Fruit fly (Drosophila melanogaster): ENCODE measurements around the gene y.
A peak's percentile ranks its signal among the peaks of the same experiment; 100 is the strongest.

The y gene

DNA sequence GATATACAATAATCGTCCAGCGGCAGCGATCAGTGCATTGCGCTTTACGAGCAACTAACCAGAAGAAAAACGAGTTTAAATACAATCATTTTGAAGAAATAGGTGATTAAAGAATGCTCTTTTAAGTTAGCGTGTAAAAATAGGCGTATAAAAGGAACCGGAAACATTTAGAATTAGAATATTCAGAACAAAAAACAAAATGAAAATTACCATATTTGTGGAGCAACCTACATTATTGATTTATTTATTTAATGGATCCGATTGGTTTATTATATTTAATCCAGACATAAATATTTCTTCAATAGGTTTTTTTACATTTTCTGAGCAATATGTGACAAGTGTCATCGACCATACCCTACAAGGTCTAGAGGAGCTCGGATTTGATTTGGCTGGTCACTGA is 22.0 kb downstream of the y start:
- TF ChIP-seq CG12605 (GFP tag; IDR thresholded peaks at IDR 0.05): no peak
- TF ChIP-seq rn (GFP tag; IDR thresholded peaks at IDR 0.05): no peak
- TF ChIP-seq CG10348 (GFP tag; IDR thresholded peaks at IDR 0.05): no peak
- TF ChIP-seq gl (tag; optimal IDR thresholded peaks at IDR 0.05): no peak
- peak; percentile 30 for TF ChIP-seq CG34367 (tag; optimal IDR thresholded peaks at IDR 0.05)
- TF ChIP-seq CG15710 (tag; optimal IDR thresholded peaks at IDR 0.05): peak; percentile 55
- peak; percentile 70 for TF ChIP-seq CG14655 (GFP tag; optimal IDR thresholded peaks at IDR 0.05)
- no peak for TF ChIP-seq Ets98B (GFP tag; IDR thresholded peaks at IDR 0.05)
- TF ChIP-seq CG32121 (GFP tag; IDR thresholded peaks at IDR 0.05): no peak
- no peak for TF ChIP-seq Pif1A (GFP tag; optimal IDR thresholded peaks at IDR 0.05)
- TF ChIP-seq CG4496 (GFP tag; IDR thresholded peaks at IDR 0.05): no peak
- TF ChIP-seq EcR (GFP tag; optimal IDR thresholded peaks at IDR 0.05): peak; percentile 21
- no peak for TF ChIP-seq fd96Ca (GFP tag; IDR thresholded peaks at IDR 0.05)
- TF ChIP-seq CG8159 (tag; optimal IDR thresholded peaks at IDR 0.05): peak; percentile 53
- TF ChIP-seq CG13204 (GFP tag; optimal IDR thresholded peaks at IDR 0.05): no peak
- TF ChIP-seq D1 (tag; optimal IDR thresholded peaks at IDR 0.05): no peak
- TF ChIP-seq CG8301 (tag; optimal IDR thresholded peaks at IDR 0.05): peak; percentile 49
- peak; percentile 51 for TF ChIP-seq CG9948 (tag; optimal IDR thresholded peaks at IDR 0.05)
- no peak for TF ChIP-seq Pif1B (GFP tag; optimal IDR thresholded peaks at IDR 0.05)
- peak; percentile 29 for TF ChIP-seq CG17806 (tag; optimal IDR thresholded peaks at IDR 0.05)

DNA sequence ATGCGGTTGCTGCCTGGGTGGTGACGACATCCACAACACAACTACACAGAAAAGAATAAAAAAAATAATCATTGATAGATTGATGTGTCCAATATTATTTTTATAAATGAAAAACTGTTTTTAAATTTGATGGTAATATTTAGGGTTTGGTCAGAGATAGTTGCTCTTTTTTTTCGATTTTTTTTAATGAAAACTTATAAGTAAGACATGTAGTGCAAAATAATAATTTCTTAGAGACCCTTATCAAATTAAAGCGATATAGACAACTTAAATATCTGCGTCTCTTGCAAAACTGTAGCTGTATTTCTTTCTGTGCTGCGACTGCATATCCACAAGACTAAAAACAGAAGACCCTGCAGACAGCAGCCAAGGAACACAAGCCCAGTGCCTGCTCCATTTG is 23.2 kb downstream of the y start:
- no peak for TF ChIP-seq Ets98B (GFP tag; IDR thresholded peaks at IDR 0.05)
- no peak for TF ChIP-seq CG4496 (GFP tag; IDR thresholded peaks at IDR 0.05)
- peak; percentile 67 for TF ChIP-seq CG17806 (tag; optimal IDR thresholded peaks at IDR 0.05)
- TF ChIP-seq CG34367 (tag; optimal IDR thresholded peaks at IDR 0.05): peak; percentile 43
- no peak for TF ChIP-seq CG10348 (GFP tag; IDR thresholded peaks at IDR 0.05)
- TF ChIP-seq CG9948 (tag; optimal IDR thresholded peaks at IDR 0.05): peak; percentile 64
- TF ChIP-seq Pif1A (GFP tag; optimal IDR thresholded peaks at IDR 0.05): no peak
- no peak for TF ChIP-seq Snoo (tag; optimal IDR thresholded peaks at IDR 0.05)
- TF ChIP-seq CG12605 (GFP tag; IDR thresholded peaks at IDR 0.05): no peak
- no peak for TF ChIP-seq rn (GFP tag; IDR thresholded peaks at IDR 0.05)
- no peak for TF ChIP-seq D1 (tag; optimal IDR thresholded peaks at IDR 0.05)
- TF ChIP-seq CG8159 (tag; optimal IDR thresholded peaks at IDR 0.05): peak; percentile 77
- peak; percentile 73 for TF ChIP-seq CG15710 (tag; optimal IDR thresholded peaks at IDR 0.05)
- no peak for TF ChIP-seq gl (tag; optimal IDR thresholded peaks at IDR 0.05)
- TF ChIP-seq Pif1B (GFP tag; optimal IDR thresholded peaks at IDR 0.05): no peak
- no peak for TF ChIP-seq CG8301 (tag; optimal IDR thresholded peaks at IDR 0.05)
- TF ChIP-seq CG13204 (GFP tag; optimal IDR thresholded peaks at IDR 0.05): no peak
- no peak for TF ChIP-seq EcR (GFP tag; optimal IDR thresholded peaks at IDR 0.05)
- TF ChIP-seq fd96Ca (GFP tag; IDR thresholded peaks at IDR 0.05): no peak
- TF ChIP-seq CG14655 (GFP tag; optimal IDR thresholded peaks at IDR 0.05): peak; percentile 49
- TF ChIP-seq CG32121 (GFP tag; IDR thresholded peaks at IDR 0.05): no peak

DNA sequence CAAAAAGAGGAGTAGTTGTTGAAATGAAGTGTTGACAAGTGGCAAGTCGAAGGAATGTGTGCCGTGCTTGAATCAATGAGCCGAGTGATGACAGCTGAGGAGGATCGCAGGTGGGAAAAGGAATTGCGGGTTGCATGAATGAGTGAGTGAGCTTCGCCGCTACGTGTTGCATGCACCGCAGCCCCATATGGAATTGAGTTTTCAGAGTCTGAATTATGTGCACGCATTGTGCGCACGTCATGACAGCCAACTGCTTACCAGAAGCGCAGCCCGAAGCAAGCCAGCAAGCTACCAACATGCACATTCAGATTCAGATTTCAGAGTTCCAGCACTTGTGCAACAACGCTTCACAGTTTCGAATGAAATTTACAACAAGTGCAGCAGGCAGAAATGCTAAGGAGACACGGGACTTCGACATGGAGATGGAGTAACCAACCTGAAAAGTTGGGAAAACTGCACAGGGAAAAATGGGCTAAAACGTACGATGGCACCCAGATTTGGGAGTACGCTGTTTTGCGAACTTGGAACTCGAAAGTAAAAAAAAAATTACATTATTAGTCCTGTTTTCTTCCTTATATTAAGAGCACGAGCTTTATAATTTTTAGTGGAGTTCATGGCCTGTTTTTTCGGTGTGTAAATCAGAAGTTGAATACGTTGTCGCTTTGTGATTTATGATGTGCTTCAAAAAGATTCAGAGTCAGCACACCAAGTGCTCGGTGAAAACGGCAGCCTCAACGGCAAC is 29.6 kb downstream of the y start:
- peak; percentile 2 for TF ChIP-seq CG17806 (tag; optimal IDR thresholded peaks at IDR 0.05)
- peak; percentile 7 for TF ChIP-seq CG8159 (tag; optimal IDR thresholded peaks at IDR 0.05)
- TF ChIP-seq Snoo (tag; optimal IDR thresholded peaks at IDR 0.05): peak; percentile 8
- TF ChIP-seq CG14655 (GFP tag; optimal IDR thresholded peaks at IDR 0.05): peak; percentile 53
- TF ChIP-seq CG8301 (tag; optimal IDR thresholded peaks at IDR 0.05): peak; percentile 18
- peak; percentile 18 for TF ChIP-seq CG15710 (tag; optimal IDR thresholded peaks at IDR 0.05)
- no peak for TF ChIP-seq CG34367 (tag; optimal IDR thresholded peaks at IDR 0.05)
- no peak for TF ChIP-seq Pif1A (GFP tag; optimal IDR thresholded peaks at IDR 0.05)

DNA sequence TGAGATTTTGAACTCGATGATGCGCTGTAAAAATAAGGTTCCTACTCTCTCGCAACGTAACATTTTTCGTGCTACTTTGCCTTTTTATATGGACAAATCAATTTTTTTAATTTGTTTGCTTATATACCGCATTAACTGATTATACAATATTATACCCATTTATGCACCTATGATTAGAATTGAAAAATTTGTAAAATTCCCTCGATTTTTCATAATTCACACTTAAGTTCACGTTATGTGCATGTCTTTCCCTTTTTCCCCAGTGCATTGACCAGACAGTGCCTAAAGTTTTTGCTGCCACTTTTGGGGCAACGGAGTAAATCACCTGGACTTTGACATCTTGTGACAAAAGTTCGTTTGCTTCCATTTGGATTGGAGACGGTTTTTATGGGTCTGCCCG is 34.1 kb downstream of the y start:
- no peak for TF ChIP-seq CG34367 (tag; optimal IDR thresholded peaks at IDR 0.05)
- TF ChIP-seq D1 (tag; optimal IDR thresholded peaks at IDR 0.05): no peak
- no peak for TF ChIP-seq EcR (GFP tag; optimal IDR thresholded peaks at IDR 0.05)
- no peak for TF ChIP-seq CG32121 (GFP tag; IDR thresholded peaks at IDR 0.05)

DNA sequence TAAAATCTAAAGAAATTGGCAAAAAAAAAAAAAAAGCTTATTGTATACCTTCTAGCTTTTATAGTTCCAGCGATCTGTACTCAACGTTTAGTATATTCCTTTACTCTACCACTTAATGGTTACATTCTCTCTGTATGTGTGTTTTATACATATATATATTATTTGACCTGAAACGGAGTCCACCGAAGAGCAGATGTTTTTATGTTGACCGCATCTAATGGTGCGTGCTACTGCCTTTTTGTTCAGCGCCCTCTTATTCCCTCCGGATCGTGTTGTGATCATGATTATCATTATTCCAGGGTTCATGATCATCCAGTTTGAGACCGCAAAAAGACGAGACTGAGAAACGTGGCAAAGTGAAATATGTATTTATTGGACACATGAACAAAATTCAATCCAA is 35.9 kb downstream of the y start:
- no peak for TF ChIP-seq CG15710 (tag; optimal IDR thresholded peaks at IDR 0.05)
- TF ChIP-seq rn (GFP tag; IDR thresholded peaks at IDR 0.05): no peak

- TF ChIP-seq Pif1A (GFP tag; optimal IDR thresholded peaks at IDR 0.05) (no peak), CG8301 (tag; optimal IDR thresholded peaks at IDR 0.05) (no peak), rn (GFP tag; IDR thresholded peaks at IDR 0.05) (no peak), Snoo (tag; optimal IDR thresholded peaks at IDR 0.05) (no peak), EcR (GFP tag; optimal IDR thresholded peaks at IDR 0.05) (no peak), CG17806 (tag; optimal IDR thresholded peaks at IDR 0.05) (no peak), CG8159 (tag; optimal IDR thresholded peaks at IDR 0.05) (no peak), CG4496 (GFP tag; IDR thresholded peaks at IDR 0.05) (no peak), D1 (tag; optimal IDR thresholded peaks at IDR 0.05) (no peak), CG10348 (GFP tag; IDR thresholded peaks at IDR 0.05) (no peak)
These were observed 36.7 kb downstream of the y start for dm6 chrX:392979-393378.

DNA sequence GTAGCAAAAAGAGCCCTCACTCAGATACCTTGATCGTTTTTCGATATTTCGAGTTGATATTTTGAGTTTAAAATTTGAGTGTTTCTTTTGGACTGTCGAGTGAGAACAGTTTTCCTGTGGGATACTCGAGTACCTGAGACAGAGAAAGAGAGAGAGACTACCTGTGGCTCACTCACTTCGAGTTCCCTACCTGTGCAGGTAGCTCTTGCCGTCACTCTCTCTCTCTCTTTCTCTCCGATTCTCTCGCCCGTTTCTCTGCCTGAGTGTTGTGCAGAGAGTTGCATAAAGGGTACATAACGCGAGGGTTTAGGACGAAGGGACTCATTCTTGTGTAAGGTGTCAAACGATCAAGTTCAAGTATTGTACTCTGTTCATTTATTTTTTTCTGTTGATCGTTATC is 39.4 kb downstream of the y start, which contains the start of gene sc:
TSS of gene sc (plus strand) at position 315 of the 400 bp plus-strand sequence.
- TF ChIP-seq Snoo (tag; optimal IDR thresholded peaks at IDR 0.05) (no peak), D1 (tag; optimal IDR thresholded peaks at IDR 0.05) (no peak), Ets98B (GFP tag; IDR thresholded peaks at IDR 0.05) (no peak), CG4496 (GFP tag; IDR thresholded peaks at IDR 0.05) (no peak), CG34367 (tag; optimal IDR thresholded peaks at IDR 0.05) (no peak), Pif1B (GFP tag; optimal IDR thresholded peaks at IDR 0.05) (no peak), EcR (GFP tag; optimal IDR thresholded peaks at IDR 0.05) (no peak), gl (tag; optimal IDR thresholded peaks at IDR 0.05) (no peak), CG17806 (tag; optimal IDR thresholded peaks at IDR 0.05) (no peak)

Data from whole organism, pupa.